Fruit fly (Drosophila melanogaster): ENCODE data around the gene CG14253.

The CG14253 gene

DNA sequence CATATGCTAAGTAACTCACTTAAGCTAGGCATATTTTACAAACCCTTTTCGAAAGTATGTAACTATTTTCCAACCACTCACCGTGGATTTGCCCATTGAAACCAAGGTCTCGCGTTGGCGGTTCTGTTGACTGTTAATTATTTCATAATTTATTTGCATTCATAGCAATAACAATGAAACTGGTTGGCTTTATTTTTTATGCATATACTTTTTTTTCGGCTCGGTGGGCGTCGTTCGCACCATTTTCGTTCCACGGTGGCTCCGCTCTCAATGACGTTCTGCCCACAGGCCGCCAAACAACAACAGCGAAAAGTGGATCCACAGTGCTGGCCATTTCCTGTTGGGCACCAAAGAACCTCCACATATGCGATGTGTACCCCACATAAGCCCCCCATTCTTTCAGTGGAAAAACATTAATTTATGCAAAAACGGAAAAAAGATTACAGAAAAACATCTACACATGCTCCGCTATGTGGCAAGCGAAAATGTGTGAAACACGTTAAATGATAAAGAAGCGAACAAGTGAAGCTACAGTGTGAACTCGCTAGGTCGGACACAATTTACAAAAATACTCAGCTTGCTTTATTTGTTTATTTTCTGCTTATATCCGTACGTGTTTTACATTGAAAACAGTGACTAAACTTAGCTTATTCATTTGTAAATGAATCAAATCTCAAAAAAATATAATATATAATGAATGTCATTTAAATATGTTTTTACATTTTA is 10.6 kb upstream of the CG14253 start:
- TF ChIP-seq CG14655 (GFP tag; optimal IDR thresholded peaks at IDR 0.05) (peak; percentile 46), Pif1B (GFP tag; optimal IDR thresholded peaks at IDR 0.05) (peak; percentile 3), CG15710 (tag; optimal IDR thresholded peaks at IDR 0.05) (peak; percentile 9), Ets98B (GFP tag; IDR thresholded peaks at IDR 0.05) (peak; percentile 67), CG4496 (GFP tag; IDR thresholded peaks at IDR 0.05) (peak; percentile 77), rn (GFP tag; IDR thresholded peaks at IDR 0.05) (no peak; the same call in 1 of the 2 replicates), Snoo (tag; optimal IDR thresholded peaks at IDR 0.05) (peak; percentile 38), CG32121 (GFP tag; IDR thresholded peaks at IDR 0.05) (peak; percentile 75), CG9948 (tag; optimal IDR thresholded peaks at IDR 0.05) (peak; percentile 5), fd96Ca (GFP tag; IDR thresholded peaks at IDR 0.05) (peak; percentile 71; the same call in 2 of the 3 replicates), CG34367 (tag; optimal IDR thresholded peaks at IDR 0.05) (peak; percentile 8), CG17806 (tag; optimal IDR thresholded peaks at IDR 0.05) (no peak), CG12605 (GFP tag; IDR thresholded peaks at IDR 0.05) (peak; percentile 1; the same call in 1 of the 2 replicates), CG8301 (tag; optimal IDR thresholded peaks at IDR 0.05) (peak; percentile 39), CG8159 (tag; optimal IDR thresholded peaks at IDR 0.05) (peak; percentile 49), CG13204 (GFP tag; optimal IDR thresholded peaks at IDR 0.05) (no peak)

dm6 chr3R:26968313-26968605 is 10.1 kb upstream of the CG14253 start:
- no peak for TF ChIP-seq CG12605 (GFP tag; IDR thresholded peaks at IDR 0.05)
- TF ChIP-seq CG32121 (GFP tag; IDR thresholded peaks at IDR 0.05), result no peak
- TF ChIP-seq CG10348 (GFP tag; IDR thresholded peaks at IDR 0.05), result no peak
- TF ChIP-seq CG8159 (tag; optimal IDR thresholded peaks at IDR 0.05), result no peak
- TF ChIP-seq EcR (GFP tag; optimal IDR thresholded peaks at IDR 0.05), result no peak
- TF ChIP-seq fd96Ca (GFP tag; IDR thresholded peaks at IDR 0.05), result no peak
- TF ChIP-seq D1 (tag; optimal IDR thresholded peaks at IDR 0.05), result no peak
- TF ChIP-seq CG14655 (GFP tag; optimal IDR thresholded peaks at IDR 0.05), result no peak
- no peak for TF ChIP-seq CG34367 (tag; optimal IDR thresholded peaks at IDR 0.05)
- TF ChIP-seq gl (tag; optimal IDR thresholded peaks at IDR 0.05), result no peak
- no peak for TF ChIP-seq CG13204 (GFP tag; optimal IDR thresholded peaks at IDR 0.05)
- no peak for TF ChIP-seq rn (GFP tag; IDR thresholded peaks at IDR 0.05)
- TF ChIP-seq CG15710 (tag; optimal IDR thresholded peaks at IDR 0.05), result no peak
- no peak for TF ChIP-seq CG17806 (tag; optimal IDR thresholded peaks at IDR 0.05)
- no peak for TF ChIP-seq CG8301 (tag; optimal IDR thresholded peaks at IDR 0.05)
- TF ChIP-seq Ets98B (GFP tag; IDR thresholded peaks at IDR 0.05), result no peak
- TF ChIP-seq CG4496 (GFP tag; IDR thresholded peaks at IDR 0.05), result no peak
- TF ChIP-seq Snoo (tag; optimal IDR thresholded peaks at IDR 0.05), result no peak
- no peak for TF ChIP-seq Pif1B (GFP tag; optimal IDR thresholded peaks at IDR 0.05)
- no peak for TF ChIP-seq CG9948 (tag; optimal IDR thresholded peaks at IDR 0.05)

- TF ChIP-seq CG32121 (GFP tag; IDR thresholded peaks at IDR 0.05) (no peak), CG15710 (tag; optimal IDR thresholded peaks at IDR 0.05) (peak; percentile 38), Snoo (tag; optimal IDR thresholded peaks at IDR 0.05) (no peak), gl (tag; optimal IDR thresholded peaks at IDR 0.05) (peak; percentile 21), CG12605 (GFP tag; IDR thresholded peaks at IDR 0.05) (no peak), Pif1B (GFP tag; optimal IDR thresholded peaks at IDR 0.05) (no peak), EcR (GFP tag; optimal IDR thresholded peaks at IDR 0.05) (peak; percentile 92), CG10348 (GFP tag; IDR thresholded peaks at IDR 0.05) (no peak), CG17806 (tag; optimal IDR thresholded peaks at IDR 0.05) (no peak), CG8159 (tag; optimal IDR thresholded peaks at IDR 0.05) (no peak), CG34367 (tag; optimal IDR thresholded peaks at IDR 0.05) (peak; percentile 0), fd96Ca (GFP tag; IDR thresholded peaks at IDR 0.05) (peak; percentile 64; the same call in 1 of the 3 replicates), D1 (tag; optimal IDR thresholded peaks at IDR 0.05) (no peak), CG8301 (tag; optimal IDR thresholded peaks at IDR 0.05) (no peak), CG13204 (GFP tag; optimal IDR thresholded peaks at IDR 0.05) (no peak), CG14655 (GFP tag; optimal IDR thresholded peaks at IDR 0.05) (no peak), CG4496 (GFP tag; IDR thresholded peaks at IDR 0.05) (0 out of 3 replicates have a peak, but pooled peaks have one; percentile 40), Pif1A (GFP tag; optimal IDR thresholded peaks at IDR 0.05) (no peak), rn (GFP tag; IDR thresholded peaks at IDR 0.05) (no peak), CG9948 (tag; optimal IDR thresholded peaks at IDR 0.05) (peak; percentile 51), Ets98B (GFP tag; IDR thresholded peaks at IDR 0.05) (no peak)
Measured at dm6 chr3R:26968823-26969638, 9.3 kb upstream of the CG14253 start.

DNA sequence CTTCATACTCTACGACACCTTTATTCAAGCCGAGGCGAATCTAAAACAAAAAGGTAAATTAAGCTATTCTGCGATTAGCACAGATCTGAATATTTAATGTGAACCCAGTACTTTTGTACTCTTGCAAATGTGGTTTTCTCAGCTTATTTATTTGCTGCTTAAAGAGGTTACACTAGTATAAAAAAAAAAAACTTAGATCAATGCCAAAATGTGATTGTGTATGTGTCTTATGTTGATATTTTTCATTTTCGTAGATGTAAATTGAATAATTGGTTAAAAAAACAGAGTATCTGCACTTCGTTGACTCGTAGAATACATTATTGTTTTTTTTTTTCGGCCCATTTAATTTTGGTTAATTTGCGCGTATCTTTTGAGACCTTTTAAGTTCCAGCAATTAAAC is 8.6 kb upstream of the CG14253 start:
- TF ChIP-seq CG15710 (tag; optimal IDR thresholded peaks at IDR 0.05) (no peak), D1 (tag; optimal IDR thresholded peaks at IDR 0.05) (no peak), fd96Ca (GFP tag; IDR thresholded peaks at IDR 0.05) (no peak), CG32121 (GFP tag; IDR thresholded peaks at IDR 0.05) (no peak), CG8301 (tag; optimal IDR thresholded peaks at IDR 0.05) (no peak), CG17806 (tag; optimal IDR thresholded peaks at IDR 0.05) (no peak), Snoo (tag; optimal IDR thresholded peaks at IDR 0.05) (no peak), CG4496 (GFP tag; IDR thresholded peaks at IDR 0.05) (no peak), CG10348 (GFP tag; IDR thresholded peaks at IDR 0.05) (no peak)

DNA sequence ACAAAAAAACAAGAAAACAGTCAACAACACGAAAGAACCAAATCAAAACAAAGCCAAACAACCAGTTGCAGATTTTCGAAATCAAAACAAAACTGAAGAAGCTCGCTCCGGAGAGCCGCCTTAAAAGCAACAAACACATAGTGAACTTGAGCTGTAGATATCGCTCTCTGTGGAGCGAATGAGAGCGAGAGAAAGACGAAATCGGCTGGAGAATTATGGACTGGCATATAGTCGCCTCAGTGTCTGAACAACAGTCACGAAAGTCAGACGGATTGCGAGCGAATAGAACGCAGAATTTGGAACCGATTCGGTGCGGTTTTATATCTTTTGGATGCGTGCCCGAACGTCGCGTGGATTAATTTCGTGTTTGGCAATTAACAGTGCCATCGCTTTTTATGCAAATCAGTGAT is 1.9 kb downstream of the CG14253 start:
- no peak for TF ChIP-seq CG10348 (GFP tag; IDR thresholded peaks at IDR 0.05)
- no peak for TF ChIP-seq Pif1A (GFP tag; optimal IDR thresholded peaks at IDR 0.05)
- TF ChIP-seq Pif1B (GFP tag; optimal IDR thresholded peaks at IDR 0.05), result no peak
- no peak for TF ChIP-seq CG34367 (tag; optimal IDR thresholded peaks at IDR 0.05)
- no peak for TF ChIP-seq CG8159 (tag; optimal IDR thresholded peaks at IDR 0.05)
- TF ChIP-seq CG12605 (GFP tag; IDR thresholded peaks at IDR 0.05), result peak; percentile 59
- TF ChIP-seq D1 (tag; optimal IDR thresholded peaks at IDR 0.05), result no peak
- TF ChIP-seq CG4496 (GFP tag; IDR thresholded peaks at IDR 0.05), result no peak
- no peak for TF ChIP-seq CG17806 (tag; optimal IDR thresholded peaks at IDR 0.05)
- no peak for TF ChIP-seq CG14655 (GFP tag; optimal IDR thresholded peaks at IDR 0.05)
- TF ChIP-seq gl (tag; optimal IDR thresholded peaks at IDR 0.05), result no peak
- no peak for TF ChIP-seq rn (GFP tag; IDR thresholded peaks at IDR 0.05)
- TF ChIP-seq CG13204 (GFP tag; optimal IDR thresholded peaks at IDR 0.05), result no peak
- peak; percentile 30; the same call in 1 of the 2 replicates for TF ChIP-seq Ets98B (GFP tag; IDR thresholded peaks at IDR 0.05)
- no peak for TF ChIP-seq CG15710 (tag; optimal IDR thresholded peaks at IDR 0.05)
- TF ChIP-seq fd96Ca (GFP tag; IDR thresholded peaks at IDR 0.05), result no peak
- 0 out of 2 replicates have a peak, but pooled peaks have one; percentile 17 for TF ChIP-seq CG32121 (GFP tag; IDR thresholded peaks at IDR 0.05)
- TF ChIP-seq Snoo (tag; optimal IDR thresholded peaks at IDR 0.05), result no peak
- TF ChIP-seq EcR (GFP tag; optimal IDR thresholded peaks at IDR 0.05), result peak; percentile 65
- TF ChIP-seq CG8301 (tag; optimal IDR thresholded peaks at IDR 0.05), result no peak
